Worm (Caenorhabditis elegans) whole organism, L1 larva: Measurements from ENCODE around the gene Y38E10A.28.
A peak's percentile ranks its signal among the peaks of the same experiment; 100 is the strongest.

Experiments used
- blmp-1 ChIP-seq: fragments of 150-350 bp; optimal IDR thresholded peaks from 2 replicates; lab custom pipeline; 2014; ENCODE audit warnings: missing biosample characterization, missing genetic modification characterization
- ceh-8 ChIP-seq: fragments of 200-800 bp; sonication (Bioruptor generic); optimal IDR thresholded peaks from 2 replicates; lab custom pipeline; 2018; ENCODE audit warnings: mild to moderate bottlenecking, missing genetic modification characterization, moderate library complexity, missing compliant biosample characterization
- ceh-82 ChIP-seq, 3 experiments: fragments of 150-350 bp in 1 of 3; sonication (generic microtip) in 2 of 3; optimal IDR thresholded peaks; 2 replicates each; lab custom pipeline; 2014 to 2017; ENCODE audit warnings: missing biosample characterization in 3 of 3, missing genetic modification characterization in 3 of 3
- ceh-88 ChIP-seq: fragments of 200-800 bp; sonication (Bioruptor generic); IDR thresholded peaks from 2 replicates; pipeline ENCODE4 v1.3.6; 2022; ENCODE audit warnings: missing genetic modification characterization, missing compliant biosample characterization
- ces-1 ChIP-seq: fragments of 150-350 bp; optimal IDR thresholded peaks from 2 replicates; lab custom pipeline; 2014; ENCODE audit warnings: missing biosample characterization, missing genetic modification reagents, missing genetic modification characterization
- dpl-1 ChIP-seq, 3 experiments: fragments of 150-350 bp in 2 of 3; sonication (generic microtip) in 1 of 3; optimal IDR thresholded peaks; 2 replicates each; lab custom pipeline; 2014 to 2017; ENCODE audit warnings: missing biosample characterization in 3 of 3, missing genetic modification characterization in 3 of 3, missing genetic modification reagents in 3 of 3
- efl-1 ChIP-seq, 4 experiments: fragments of 150-350 bp; optimal IDR thresholded peaks in 3 of 4; peaks in 1 of 4; 1 replicate in 1 of 4; 2 replicates in 3 of 4; lab custom pipeline; 2014; ENCODE audit warnings: missing biosample characterization in 2 of 4, missing genetic modification characterization in 2 of 4, missing genetic modification reagents in 2 of 4
- egl-13 ChIP-seq: sonication (generic microtip); optimal IDR thresholded peaks from 2 replicates; lab custom pipeline; 2016; ENCODE audit warnings: missing genotype, missing genetic modification reagents, missing genetic modification characterization, missing compliant biosample characterization
- elt-3 ChIP-seq, 6 experiments: fragments of 150-350 bp in 1 of 6; sonication (generic microtip); optimal IDR thresholded peaks; 2 replicates each; lab custom pipeline; 2017 to 2018; ENCODE audit warnings: missing biosample characterization in 6 of 6, missing genetic modification characterization in 6 of 6, inconsistent platforms in 1 of 6
- fkh-8 ChIP-seq: sonication (generic microtip); optimal IDR thresholded peaks from 2 replicates; lab custom pipeline; 2016; ENCODE audit warnings: mild to moderate bottlenecking, missing genetic modification characterization, missing compliant biosample characterization
- fos-1 ChIP-seq: fragments of 150-350 bp; optimal IDR thresholded peaks from 2 replicates; lab custom pipeline; 2014; ENCODE audit warnings: missing biosample characterization, missing genetic modification characterization
- grh-1 ChIP-seq: fragments of 200-800 bp; sonication (Bioruptor generic); IDR thresholded peaks from 2 replicates; pipeline ENCODE4 v1.3.6; 2022; ENCODE audit warnings: missing genetic modification reagents, missing genetic modification characterization, missing compliant biosample characterization
- hlh-4 ChIP-seq: sonication (generic microtip); optimal IDR thresholded peaks from 2 replicates; lab custom pipeline; 2016; ENCODE audit warnings: mild to moderate bottlenecking, missing genetic modification characterization, missing compliant biosample characterization
- irx-1 ChIP-seq: sonication (generic microtip); optimal IDR thresholded peaks from 2 replicates; lab custom pipeline; 2016; ENCODE audit warnings: missing genetic modification characterization, missing compliant biosample characterization
- jun-1 ChIP-seq: fragments of 150-350 bp; optimal IDR thresholded peaks from 2 replicates; lab custom pipeline; 2014; ENCODE audit warnings: missing biosample characterization, missing genetic modification reagents, missing genetic modification characterization
- lin-13 ChIP-seq: fragments of 150-350 bp; optimal IDR thresholded peaks from 2 replicates; lab custom pipeline; 2014; ENCODE audit warnings: missing biosample characterization, missing genetic modification reagents, missing genetic modification characterization
- lin-14 ChIP-seq: fragments of 200-800 bp; sonication (Bioruptor generic); optimal IDR thresholded peaks from 2 replicates; lab custom pipeline; 2018; ENCODE audit warnings: mild to moderate bottlenecking, missing genetic modification characterization, moderate library complexity, missing compliant biosample characterization
- lin-15B ChIP-seq: fragments of 150-350 bp; sonication (generic microtip); optimal IDR thresholded peaks from 3 replicates; lab custom pipeline; 2014; ENCODE audit warnings: missing biosample characterization, missing genetic modification characterization
- lin-35 ChIP-seq, 2 experiments: fragments of 150-350 bp; optimal IDR thresholded peaks; 2 replicates each; lab custom pipeline; 2014; ENCODE audit warnings: missing biosample characterization in 2 of 2, missing genetic modification characterization in 2 of 2, missing genetic modification reagents in 2 of 2
- mab-9 ChIP-seq: fragments of 200-800 bp; sonication (Bioruptor generic); IDR thresholded peaks from 2 replicates; pipeline ENCODE4 v1.3.6; 2022; ENCODE audit warnings: missing genetic modification reagents, missing genetic modification characterization, missing compliant biosample characterization
- mdl-1 ChIP-seq, 2 experiments: fragments of 150-350 bp; optimal IDR thresholded peaks; 2 replicates each; lab custom pipeline; 2014 to 2017; ENCODE audit warnings: missing biosample characterization in 2 of 2, missing genetic modification characterization in 2 of 2, inconsistent platforms in 1 of 2
- mef-2 ChIP-seq: fragments of 150-350 bp; optimal IDR thresholded peaks from 2 replicates; lab custom pipeline; 2014; ENCODE audit warnings: missing biosample characterization, missing genetic modification characterization
- nhr-11 ChIP-seq: fragments of 150-350 bp; optimal IDR thresholded peaks from 2 replicates; lab custom pipeline; 2014; ENCODE audit warnings: missing biosample characterization, missing genetic modification characterization
- nhr-19 ChIP-seq: fragments of 200-800 bp; sonication (Bioruptor generic); conservative IDR thresholded peaks from 2 replicates; pipeline ENCODE4 v1.3.6; 2022; ENCODE audit warnings: missing genetic modification characterization, missing compliant biosample characterization
- nhr-20 ChIP-seq: sonication (generic microtip); optimal IDR thresholded peaks from 2 replicates; lab custom pipeline; 2016; ENCODE audit warnings: mild to moderate bottlenecking, missing genetic modification characterization, missing compliant biosample characterization
- nhr-47 ChIP-seq: sonication (generic microtip); optimal IDR thresholded peaks from 2 replicates; lab custom pipeline; 2016; ENCODE audit warnings: mild to moderate bottlenecking, missing genetic modification characterization, moderate library complexity, missing compliant biosample characterization
- nhr-76 ChIP-seq: sonication (generic microtip); optimal IDR thresholded peaks from 2 replicates; lab custom pipeline; 2017; ENCODE audit warnings: missing biosample characterization, missing genetic modification characterization
- nhr-85 ChIP-seq: sonication (generic microtip); peaks from one replicate; lab custom pipeline; 2016; ENCODE audit warnings: missing genetic modification characterization, inconsistent platforms, missing compliant biosample characterization
- nhr-90 ChIP-seq: sonication (generic microtip); optimal IDR thresholded peaks from 2 replicates; lab custom pipeline; 2016; ENCODE audit warnings: mild to moderate bottlenecking, missing genetic modification characterization, missing compliant biosample characterization; ENCODE audit not compliant: poor library complexity
- pax-3 ChIP-seq: fragments of 200-800 bp; sonication (Bioruptor generic); optimal IDR thresholded peaks from 2 replicates; lab custom pipeline; 2018; ENCODE audit warnings: mild to moderate bottlenecking, missing genetic modification characterization, moderate library complexity, missing compliant biosample characterization
- skn-1 ChIP-seq: fragments of 150-350 bp; optimal IDR thresholded peaks from 2 replicates; lab custom pipeline; 2014; ENCODE audit warnings: missing biosample characterization, missing genetic modification characterization
- snpc-4 ChIP-seq: fragments of 150-350 bp; optimal IDR thresholded peaks from 2 replicates; lab custom pipeline; 2014; ENCODE audit warnings: missing biosample characterization, missing genetic modification characterization
- snu-23 ChIP-seq: sonication (generic microtip); optimal IDR thresholded peaks from 2 replicates; lab custom pipeline; 2016; ENCODE audit warnings: missing genetic modification characterization, missing compliant biosample characterization
- sup-37 ChIP-seq: fragments of 200-800 bp; sonication (Bioruptor generic); optimal IDR thresholded peaks from 2 replicates; lab custom pipeline; 2018; ENCODE audit warnings: mild to moderate bottlenecking, missing genetic modification characterization, missing compliant biosample characterization
- tbx-2 ChIP-seq: sonication (generic microtip); optimal IDR thresholded peaks from 2 replicates; lab custom pipeline; 2016; ENCODE audit warnings: missing genetic modification characterization, missing compliant biosample characterization
- tlp-1 ChIP-seq: fragments of 150-350 bp; optimal IDR thresholded peaks from 2 replicates; lab custom pipeline; 2014; ENCODE audit warnings: missing biosample characterization, missing genetic modification characterization
- unc-130 ChIP-seq: fragments of 150-350 bp; optimal IDR thresholded peaks from 2 replicates; lab custom pipeline; 2017; ENCODE audit warnings: missing biosample characterization, missing genetic modification characterization, inconsistent platforms
- vab-15 ChIP-seq: sonication (generic microtip); optimal IDR thresholded peaks from 2 replicates; lab custom pipeline; 2017; ENCODE audit warnings: missing genotype, mild to moderate bottlenecking, missing genetic modification characterization, missing compliant biosample characterization
- ztf-4 ChIP-seq: fragments of 150-350 bp; optimal IDR thresholded peaks from 2 replicates; lab custom pipeline; 2014; ENCODE audit warnings: missing biosample characterization, missing genetic modification characterization

Y38E10A.28 gene

ce11 chrII:12612218-12612617 is 17.3 kb upstream of the Y38E10A.28 start, which contains the start of gene nspe-4:
Gene nspe-4, plus strand, starts transcription at chrII:12612518.
- TF ChIP-seq nhr-11 (tag; lab: Kevin White, UChicago): no peak
- TF ChIP-seq pax-3 (tag; lab: Kevin White, UChicago): no peak
- TF ChIP-seq lin-13 (GFP tag; lab: Kevin White, UChicago): no peak
- TF ChIP-seq ztf-4: no peak
- TF ChIP-seq tbx-2 (tag; lab: Kevin White, UChicago): no peak
- TF ChIP-seq ces-1: no peak
- no peak for TF ChIP-seq ceh-88 (GFP tag; lab: Robert Waterston, UW)
- TF ChIP-seq mab-9: no peak
- TF ChIP-seq fos-1 (tag; lab: Kevin White, UChicago): no peak
- TF ChIP-seq irx-1 (tag; lab: Kevin White, UChicago): no peak
- TF ChIP-seq mef-2 (tag; lab: Kevin White, UChicago): no peak
- no peak for TF ChIP-seq unc-130 (tag; lab: Kevin White, UChicago)
- no peak for TF ChIP-seq sup-37 (GFP tag; lab: Kevin White, UChicago)
- TF ChIP-seq egl-13 (tag; lab: Kevin White, UChicago): no peak
- no peak for TF ChIP-seq vab-15 (tag; lab: Kevin White, UChicago)
- no peak for TF ChIP-seq hlh-4 (tag; lab: Kevin White, UChicago)

ce11 chrII:12615413-12615812 is 14.1 kb upstream of the Y38E10A.28 start:
- TF ChIP-seq jun-1 (tag; lab: Kevin White, UChicago) (no peak), snu-23 (GFP tag; lab: Kevin White, UChicago) (peak; percentile 32), blmp-1 (tag; lab: Kevin White, UChicago) (peak; percentile 50), nhr-90 (tag; lab: Kevin White, UChicago) (peak; percentile 31), nhr-19 (0 out of 2 replicates have a peak, but pooled peaks have one; percentile 23), nhr-76 (no peak), skn-1 (tag; lab: Kevin White, UChicago) (no peak), lin-35 (GFP tag; optimal IDR thresholded peaks at IDR 0.05; lab: Kevin White, UChicago) (peak in 1 of 2 experiments; percentile 36), nhr-20 (peak; percentile 80), ceh-82 (tag; optimal IDR thresholded peaks at IDR 0.05; lab: Kevin White, UChicago) (no peak), elt-3 (tag; optimal IDR thresholded peaks at IDR 0.05; lab: Kevin White, UChicago) (peak in 5 of 6 experiments; percentile 2 to 88 (median 44)), nhr-85 (tag; lab: Kevin White, UChicago) (peak; percentile 78), lin-14 (GFP tag; lab: Kevin White, UChicago) (peak; percentile 36), irx-1 (tag; lab: Kevin White, UChicago) (no peak), ceh-8 (GFP tag; lab: Kevin White, UChicago) (no peak), mdl-1 (tag; optimal IDR thresholded peaks at IDR 0.05; lab: Kevin White, UChicago) (peak in 1 of 2 experiments; percentile 42), nhr-47 (tag; lab: Kevin White, UChicago) (peak; percentile 32), dpl-1 (GFP tag; optimal IDR thresholded peaks at IDR 0.05; lab: Kevin White, UChicago) (no peak), efl-1 (optimal IDR thresholded peaks at IDR 0.05; lab: Kevin White, UChicago) (no peak), efl-1 (GFP tag; optimal IDR thresholded peaks at IDR 0.05 in 1 of 2; lab: Kevin White, UChicago) (peak in 1 of 2 experiments; percentile 33), tbx-2 (tag; lab: Kevin White, UChicago) (peak; percentile 21), mab-9 (no peak)

- TF ChIP-seq snpc-4 (tag; lab: Kevin White, UChicago): no peak
- TF ChIP-seq nhr-85 (tag; lab: Kevin White, UChicago): peak; percentile 47
Measured at ce11 chrII:12616081-12616480, 13.4 kb upstream of the Y38E10A.28 start, which contains the start of gene nspe-6. Gene nspe-6, minus strand, starts transcription at chrII:12616181.

ce11 chrII:12617586-12617985 is 11.9 kb upstream of the Y38E10A.28 start, which contains the start of gene nspe-3:
Gene nspe-3, plus strand, starts transcription at chrII:12617886.
- TF ChIP-seq nhr-76 (no peak), tlp-1 (tag; lab: Kevin White, UChicago) (no peak), grh-1 (GFP tag; lab: Robert Waterston, UW) (no peak), fkh-8 (tag; lab: Kevin White, UChicago) (no peak), nhr-19 (no peak), nhr-11 (tag; lab: Kevin White, UChicago) (no peak), dpl-1 (GFP tag; optimal IDR thresholded peaks at IDR 0.05; lab: Kevin White, UChicago) (no peak), mdl-1 (tag; optimal IDR thresholded peaks at IDR 0.05; lab: Kevin White, UChicago) (no peak), lin-15B (no peak)
